Worm (Caenorhabditis elegans) whole organism, late embryonic: ENCODE results near the gene T06A1.5.

Source experiments
- C08G9.2 ChIP-seq: sonication (generic microtip); optimal IDR thresholded peaks from 2 replicates; lab custom pipeline; 2016; ENCODE audit warnings: mild to moderate bottlenecking, missing genetic modification characterization, moderate library complexity, missing compliant biosample characterization
- C38D4.7 ChIP-seq: fragments of 200-800 bp; sonication (Bioruptor generic); optimal IDR thresholded peaks from 2 replicates; lab custom pipeline; 2018; ENCODE audit warnings: mild to moderate bottlenecking, missing genetic modification characterization, moderate library complexity, missing compliant biosample characterization
- F13H6.1 ChIP-seq: sonication (generic microtip); optimal IDR thresholded peaks from 2 replicates; lab custom pipeline; 2016; ENCODE audit warnings: missing genetic modification characterization, missing compliant biosample characterization
- Y22D7AL.16 ChIP-seq: sonication (generic microtip); optimal IDR thresholded peaks from 2 replicates; lab custom pipeline; 2016; ENCODE audit warnings: missing genetic modification characterization, missing compliant biosample characterization
- ceh-14 ChIP-seq: sonication (generic microtip); optimal IDR thresholded peaks from 2 replicates; lab custom pipeline; 2016; ENCODE audit warnings: missing genotype, missing genetic modification characterization, missing compliant biosample characterization
- ceh-19 ChIP-seq: fragments of 200-800 bp; sonication (Bioruptor generic); optimal IDR thresholded peaks from 2 replicates; lab custom pipeline; 2018; ENCODE audit warnings: mild to moderate bottlenecking, missing genetic modification characterization, missing compliant biosample characterization
- ceh-24 ChIP-seq: sonication (generic microtip); optimal IDR thresholded peaks from 2 replicates; lab custom pipeline; 2016; ENCODE audit warnings: mild to moderate bottlenecking, missing genetic modification characterization, missing compliant biosample characterization
- ceh-31 ChIP-seq: sonication (generic microtip); optimal IDR thresholded peaks from 2 replicates; lab custom pipeline; 2016; ENCODE audit warnings: missing genetic modification characterization, missing compliant biosample characterization
- ceh-34 ChIP-seq: sonication (generic microtip); optimal IDR thresholded peaks from 2 replicates; lab custom pipeline; 2016; ENCODE audit warnings: mild to moderate bottlenecking, missing genetic modification characterization, missing compliant biosample characterization
- ceh-45 ChIP-seq: fragments of 200-800 bp; sonication (Bioruptor generic); IDR thresholded peaks from 2 replicates; pipeline ENCODE4 v1.3.6; 2022; ENCODE audit warnings: missing genetic modification reagents, missing genetic modification characterization, missing compliant biosample characterization
- ceh-48 ChIP-seq: sonication (generic microtip); optimal IDR thresholded peaks from 2 replicates; lab custom pipeline; 2016; ENCODE audit warnings: missing genetic modification characterization, inconsistent platforms, missing compliant biosample characterization
- ceh-6 ChIP-seq: fragments of 200-800 bp; sonication (Bioruptor generic); optimal IDR thresholded peaks from 2 replicates; lab custom pipeline; 2018; ENCODE audit warnings: mild to moderate bottlenecking, missing genetic modification characterization, missing compliant biosample characterization
- ceh-9 ChIP-seq: sonication (generic microtip); optimal IDR thresholded peaks from 2 replicates; lab custom pipeline; 2016; ENCODE audit warnings: mild to moderate bottlenecking, missing genetic modification characterization, inconsistent platforms, missing compliant biosample characterization
- che-1 ChIP-seq: sonication (generic microtip); optimal IDR thresholded peaks from 2 replicates; lab custom pipeline; 2016; ENCODE audit warnings: mild to moderate bottlenecking, missing genetic modification characterization, missing compliant biosample characterization
- elt-2 ChIP-seq: sonication (generic microtip); optimal IDR thresholded peaks from 2 replicates; lab custom pipeline; 2016; ENCODE audit warnings: missing genetic modification reagents, missing genetic modification characterization, missing compliant biosample characterization
- ets-4 ChIP-seq: sonication (generic microtip); optimal IDR thresholded peaks from 2 replicates; lab custom pipeline; 2016; ENCODE audit warnings: missing genetic modification characterization, missing compliant biosample characterization
- fax-1 ChIP-seq: sonication (generic microtip); optimal IDR thresholded peaks from 2 replicates; lab custom pipeline; 2016; ENCODE audit warnings: missing genotype, missing genetic modification characterization, missing compliant biosample characterization
- fkh-6 ChIP-seq: sonication (generic microtip); optimal IDR thresholded peaks from 2 replicates; lab custom pipeline; 2016; ENCODE audit warnings: missing genetic modification characterization, missing compliant biosample characterization
- gmeb-2 ChIP-seq: sonication (generic microtip); optimal IDR thresholded peaks from 2 replicates; lab custom pipeline; 2016; ENCODE audit warnings: missing genetic modification characterization, inconsistent platforms, missing compliant biosample characterization
- hlh-13 ChIP-seq: fragments of 200-800 bp; sonication (Bioruptor generic); optimal IDR thresholded peaks from 2 replicates; lab custom pipeline; 2018; ENCODE audit warnings: mild to moderate bottlenecking, missing genetic modification characterization, missing compliant biosample characterization
- hlh-15 ChIP-seq: sonication (generic microtip); optimal IDR thresholded peaks from 2 replicates; lab custom pipeline; 2016; ENCODE audit warnings: missing genetic modification characterization, missing compliant biosample characterization
- hlh-6 ChIP-seq: sonication (generic microtip); optimal IDR thresholded peaks from 2 replicates; lab custom pipeline; 2016; ENCODE audit warnings: missing genotype, missing genetic modification characterization, missing compliant biosample characterization
- nhr-11 ChIP-seq: fragments of 150-350 bp; optimal IDR thresholded peaks from 2 replicates; lab custom pipeline; 2014; ENCODE audit warnings: missing biosample characterization, missing genetic modification characterization
- npax-4 ChIP-seq: sonication (generic microtip); optimal IDR thresholded peaks from 2 replicates; lab custom pipeline; 2016; ENCODE audit warnings: missing genetic modification characterization, missing compliant biosample characterization
- pha-4 ChIP-seq: fragments of 150-350 bp; optimal IDR thresholded peaks from 2 replicates; lab custom pipeline; 2018; ENCODE audit warnings: missing biosample characterization, missing genetic modification reagents, missing genetic modification characterization
- ref-2 ChIP-seq: sonication (generic microtip); optimal IDR thresholded peaks from 2 replicates; lab custom pipeline; 2016; ENCODE audit warnings: missing genetic modification characterization, missing compliant biosample characterization
- rnt-1 ChIP-seq: sonication (generic microtip); optimal IDR thresholded peaks from 2 replicates; lab custom pipeline; 2016; ENCODE audit warnings: missing genetic modification characterization, missing compliant biosample characterization
- sox-2 ChIP-seq: fragments of 200-800 bp; sonication (Bioruptor generic); IDR thresholded peaks from 2 replicates; pipeline ENCODE4 v1.3.6; 2022; ENCODE audit warnings: missing genetic modification reagents, missing genetic modification characterization, missing compliant biosample characterization
- tbx-2 ChIP-seq: sonication (generic microtip); optimal IDR thresholded peaks from 2 replicates; lab custom pipeline; 2016; ENCODE audit warnings: missing genetic modification characterization, missing compliant biosample characterization
- unc-55 ChIP-seq: sonication (generic microtip); optimal IDR thresholded peaks from 2 replicates; lab custom pipeline; 2017; ENCODE audit warnings: missing biosample characterization, missing genetic modification reagents, missing genetic modification characterization
- unc-86 ChIP-seq: sonication (generic microtip); optimal IDR thresholded peaks from 2 replicates; lab custom pipeline; 2016; ENCODE audit warnings: missing genetic modification characterization, missing compliant biosample characterization
- zip-5 ChIP-seq: sonication (generic microtip); optimal IDR thresholded peaks from 2 replicates; lab custom pipeline; 2016; ENCODE audit warnings: missing genetic modification characterization, missing compliant biosample characterization
- ztf-16 ChIP-seq: sonication (generic microtip); optimal IDR thresholded peaks from 2 replicates; lab custom pipeline; 2017; ENCODE audit warnings: missing genetic modification characterization, missing compliant biosample characterization

T06A1.5 gene

ce11 chrV:1927015-1927414, at the start of gene T06A1.5:
Gene T06A1.5 (plus strand): TSS chrV:1927223.
- TF ChIP-seq ceh-48 (tag; lab: Kevin White, UChicago) (no peak), elt-2 (tag; lab: Kevin White, UChicago) (peak; percentile 70)

- TF ChIP-seq unc-55 (GFP tag; lab: Kevin White, UChicago) (no peak), nhr-11 (tag; lab: Kevin White, UChicago) (no peak), pha-4 (tag; lab: Kevin White, UChicago) (no peak), ets-4 (tag; lab: Kevin White, UChicago) (no peak), gmeb-2 (tag; lab: Kevin White, UChicago) (no peak), tbx-2 (no peak), hlh-6 (no peak), sox-2 (GFP tag; lab: Robert Waterston, UW) (no peak)
Observed at ce11 chrV:1878030-1878429, 49.0 kb upstream of the T06A1.5 start.

ce11 chrV:1883131-1883530, 43.9 kb upstream of the T06A1.5 start:
- no peak for TF ChIP-seq ceh-31 (tag; lab: Kevin White, UChicago)
- no peak for TF ChIP-seq che-1 (tag; lab: Kevin White, UChicago)
- TF ChIP-seq fkh-6 (tag; lab: Kevin White, UChicago) = no peak
- no peak for TF ChIP-seq Y22D7AL.16 (tag; lab: Kevin White, UChicago)

ce11 chrV:1886997-1887396, 40.0 kb upstream of the T06A1.5 start:
- TF ChIP-seq C08G9.2 (tag; lab: Kevin White, UChicago) (no peak), ztf-16 (tag; lab: Kevin White, UChicago) (no peak), ceh-24 (no peak), C38D4.7 (GFP tag; lab: Kevin White, UChicago) (no peak), ceh-48 (tag; lab: Kevin White, UChicago) (no peak), ceh-19 (GFP tag; lab: Kevin White, UChicago) (no peak), hlh-13 (GFP tag; lab: Kevin White, UChicago) (no peak)

ce11 chrV:1888299-1888698, 38.7 kb upstream of the T06A1.5 start:
- TF ChIP-seq pha-4 (tag; lab: Kevin White, UChicago) (no peak), ceh-14 (no peak), rnt-1 (tag; lab: Kevin White, UChicago) (no peak), ceh-6 (GFP tag; lab: Kevin White, UChicago) (no peak), ets-4 (tag; lab: Kevin White, UChicago) (no peak), ceh-45 (GFP tag; lab: Robert Waterston, UW) (no peak), npax-4 (tag; lab: Kevin White, UChicago) (no peak), fax-1 (tag; lab: Kevin White, UChicago) (no peak), ceh-9 (tag; lab: Kevin White, UChicago) (no peak), che-1 (tag; lab: Kevin White, UChicago) (no peak)

- TF ChIP-seq ref-2 (tag; lab: Kevin White, UChicago) (no peak), unc-55 (GFP tag; lab: Kevin White, UChicago) (peak; percentile 60)
Observed at ce11 chrV:1889996-1890395, 37.0 kb upstream of the T06A1.5 start.

- TF ChIP-seq hlh-15 (no peak), F13H6.1 (tag; lab: Kevin White, UChicago) (no peak), hlh-13 (GFP tag; lab: Kevin White, UChicago) (no peak), ceh-34 (tag; lab: Kevin White, UChicago) (no peak), unc-86 (tag; lab: Kevin White, UChicago) (no peak), ceh-9 (tag; lab: Kevin White, UChicago) (no peak), unc-55 (GFP tag; lab: Kevin White, UChicago) (no peak), zip-5 (tag; lab: Kevin White, UChicago) (no peak)
Observed at ce11 chrV:1892567-1893277, 34.3 kb upstream of the T06A1.5 start, which contains the start of gene zig-11. Gene zig-11 (minus strand): TSS chrV:1892939.
